Fruit fly (Drosophila melanogaster) whole organism, adult: ENCODE data around the gene CG8560.

ENCODE experiments used
- CG11617 ChIP-seq: fragments of 200-800 bp; sonication (Bioruptor generic); optimal IDR thresholded peaks from 2 replicates; lab custom pipeline; 2017; ENCODE audit warnings: mild to moderate bottlenecking, missing biosample characterization, missing genetic modification reagents, missing genetic modification characterization
- CG12768 ChIP-seq: fragments of 200-800 bp; sonication (Bioruptor generic); optimal IDR thresholded peaks from 2 replicates; lab custom pipeline; 2017; ENCODE audit warnings: missing biosample characterization, missing genetic modification characterization, mild to moderate bottlenecking, moderate library complexity, missing genetic modification reagents
- CG14711 ChIP-seq: fragments of 200-800 bp; sonication (Bioruptor generic); optimal IDR thresholded peaks from 2 replicates; lab custom pipeline; 2018; ENCODE audit warnings: missing biosample characterization, mild to moderate bottlenecking, missing genetic modification characterization, moderate library complexity
- CG1620 ChIP-seq: fragments of 200-800 bp; sonication (Bioruptor generic); optimal IDR thresholded peaks from 2 replicates; lab custom pipeline; 2016; ENCODE audit warnings: missing biosample characterization, missing genetic modification characterization
- CG33017 ChIP-seq: fragments of 200-800 bp; sonication (Bioruptor generic); optimal IDR thresholded peaks from 2 replicates; lab custom pipeline; 2018; ENCODE audit warnings: missing biosample characterization, mild to moderate bottlenecking, missing genetic modification characterization, moderate library complexity
- CG7045 ChIP-seq: fragments of 200-800 bp; sonication (Bioruptor generic); optimal IDR thresholded peaks from 2 replicates; lab custom pipeline; 2017; ENCODE audit warnings: missing biosample characterization, mild to moderate bottlenecking, missing genetic modification characterization
- kay ChIP-seq: fragments of 200-800 bp; sonication (Bioruptor generic); peaks from one replicate; lab custom pipeline; 2016; ENCODE audit warnings: missing biosample characterization, missing genetic modification characterization, borderline replicate concordance
- pad ChIP-seq: fragments of 200-800 bp; sonication (Bioruptor generic); optimal IDR thresholded peaks from 3 replicates; lab custom pipeline; 2017; ENCODE audit warnings: missing biosample characterization, missing genetic modification characterization, mild to moderate bottlenecking, moderate library complexity, missing genetic modification reagents

DNA sequence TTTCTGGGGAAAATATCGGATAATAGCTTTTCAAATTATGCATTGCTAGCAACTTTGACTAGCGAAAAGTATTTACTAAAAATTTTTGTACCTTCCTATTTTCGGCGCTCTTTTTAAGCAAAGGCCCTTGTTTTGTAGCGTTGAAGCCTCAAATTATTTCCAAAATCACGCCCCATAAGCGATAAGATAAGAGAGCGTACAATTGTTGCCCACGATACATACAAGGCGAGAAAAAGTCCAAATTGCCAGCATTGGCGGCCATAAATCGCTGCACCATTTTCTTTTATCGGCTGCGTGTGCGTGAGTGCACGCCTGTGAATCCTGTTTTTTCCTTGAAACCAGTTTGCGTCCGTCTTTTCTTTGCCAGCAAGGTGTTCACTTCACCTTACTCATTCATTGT is 32.7 kb downstream of the CG8560 start:
- TF ChIP-seq CG11617 (no peak), CG12768 (GFP tag; lab: Kevin White, UChicago) (no peak), pad (GFP tag; lab: Kevin White, UChicago) (no peak), kay (peak; percentile 46), CG33017 (tag; lab: Kevin White, UChicago) (no peak), CG1620 (GFP tag; lab: Kevin White, UChicago) (no peak), CG14711 (tag; lab: Kevin White, UChicago) (no peak), CG7045 (GFP tag; lab: Kevin White, UChicago) (no peak)
